Worm (Caenorhabditis elegans) whole organism, early embryonic: Measurements from ENCODE around the gene ZK546.5.

Experiments used
- ama-1 ChIP-seq: fragments of 150-350 bp; optimal IDR thresholded peaks from 2 replicates; lab custom pipeline; 2014
- sea-1 ChIP-seq: fragments of 200-800 bp; sonication (Bioruptor generic); conservative IDR thresholded peaks from 2 replicates; pipeline ENCODE4 v1.3.6; 2022; ENCODE audit warnings: missing genetic modification characterization, missing compliant biosample characterization

ce11 chrII:4954099-4954959 is 18.7 kb downstream of the ZK546.5 start:
- TF ChIP-seq sea-1 (no peak), ama-1 (lab: Kevin White, UChicago) (no peak)
